Fruit fly (Drosophila melanogaster): ENCODE results near the gene CG13038.

DNA sequence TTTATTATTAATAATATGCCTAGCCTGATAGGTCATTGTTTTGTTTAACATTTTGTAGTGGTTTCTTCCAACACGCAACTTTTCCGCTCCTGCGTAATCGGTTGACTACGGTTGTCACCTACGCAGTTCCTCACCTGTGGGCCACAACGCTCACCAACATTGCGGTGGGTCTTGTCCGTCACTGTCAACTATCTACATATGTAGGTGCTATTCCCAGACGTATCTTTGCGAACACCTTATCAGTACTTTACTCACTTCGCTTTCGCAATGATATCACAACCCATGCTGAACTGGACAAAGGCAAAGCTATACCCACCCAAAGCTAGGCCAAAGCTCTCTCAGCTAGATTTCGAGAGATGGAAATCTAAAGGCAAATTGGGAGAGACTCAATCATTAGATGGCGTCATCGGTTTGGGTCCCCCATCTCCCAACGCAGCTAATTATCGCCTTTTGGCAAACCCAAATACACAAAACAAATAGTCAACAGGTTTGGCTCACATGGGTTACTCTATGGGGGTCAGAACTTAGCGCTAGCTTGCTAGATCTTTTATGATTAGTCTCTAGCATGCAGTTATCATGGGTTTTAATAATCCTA, 28.6 kb upstream of the CG13038 start:
- TF ChIP-seq Mnt (GFP tag; optimal IDR thresholded peaks at IDR 0.05) (peak; percentile 14), Hr96 (GFP tag; optimal IDR thresholded peaks at IDR 0.05) (no peak), kay (GFP tag; ENCODE audit: borderline replicate concordance) (peak; percentile 88), CG14711 (tag; optimal IDR thresholded peaks at IDR 0.05) (no peak), CG7101 (tag; optimal IDR thresholded peaks at IDR 0.05) (peak; percentile 13), CG7045 (GFP tag; optimal IDR thresholded peaks at IDR 0.05) (no peak), toe (GFP tag; optimal IDR thresholded peaks at IDR 0.05) (no peak), ovo (GFP tag; optimal IDR thresholded peaks at IDR 0.05) (no peak), Crg-1 (GFP tag; optimal IDR thresholded peaks at IDR 0.05) (no peak), bab1 (GFP tag; optimal IDR thresholded peaks at IDR 0.05) (no peak), CG5204 (GFP tag; optimal IDR thresholded peaks at IDR 0.05) (no peak), cnc (optimal IDR thresholded peaks at IDR 0.05) (no peak), tj (GFP tag; optimal IDR thresholded peaks at IDR 0.05) (no peak)

Data from whole organism, adult.